Worm (Caenorhabditis elegans) whole organism, L4/young adult: ENCODE measurements around the gene ugt-39.

ENCODE experiments used
- W03F9.2 ChIP-seq: fragments of 150-350 bp; optimal IDR thresholded peaks from 2 replicates; lab custom pipeline; 2014; ENCODE audit warnings: missing biosample characterization, missing genetic modification characterization
- dao-5 ChIP-seq: sonication (generic microtip); optimal IDR thresholded peaks from 2 replicates; lab custom pipeline; 2016; ENCODE audit warnings: missing genotype, missing genetic modification characterization, moderate library complexity, missing compliant biosample characterization
- him-1 ChIP-seq: sonication (generic microtip); optimal IDR thresholded peaks from 2 replicates; lab custom pipeline; 2016; ENCODE audit warnings: missing genotype, missing genetic modification reagents, missing genetic modification characterization, missing compliant biosample characterization

Gene ugt-39

ce11 chrV:7194818-7195217 lies 37.9 kb downstream of the ugt-39 start:
- no peak for TF ChIP-seq him-1
- TF ChIP-seq dao-5 (tag; lab: Kevin White, UChicago) = no peak
- TF ChIP-seq W03F9.2 (tag; lab: Kevin White, UChicago) = no peak

- TF ChIP-seq dao-5 (tag; lab: Kevin White, UChicago) (no peak), W03F9.2 (tag; lab: Kevin White, UChicago) (no peak), him-1 (no peak)
Measured at ce11 chrV:7196037-7196436, 39.1 kb downstream of the ugt-39 start, which contains the start of gene attf-2. Gene attf-2, minus strand, starts transcription at chrV:7196137.

DNA sequence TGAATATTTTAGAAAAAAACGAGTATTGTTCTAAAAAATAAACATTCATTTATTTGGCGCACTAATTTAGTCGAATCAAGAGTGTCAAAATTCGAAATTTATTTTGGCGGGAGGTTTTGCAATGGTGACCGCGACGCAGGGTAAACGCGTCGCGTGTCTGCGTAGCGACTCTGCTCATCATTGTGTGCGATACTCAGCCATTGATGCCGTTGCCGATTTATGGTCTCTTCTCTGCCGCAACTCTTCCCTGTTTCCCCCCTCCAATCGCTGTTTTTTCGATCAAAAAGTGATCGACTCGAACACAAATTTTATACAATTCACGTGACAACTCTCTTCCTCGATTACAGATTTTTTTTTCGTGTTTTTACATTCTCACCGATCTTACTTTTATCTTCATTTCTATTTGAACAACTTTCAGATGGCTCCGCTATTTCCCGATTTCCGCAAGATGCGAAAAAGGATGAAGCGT lies 39.6 kb downstream of the ugt-39 start, which contains the start of gene F09G2.2:
Gene F09G2.2, plus strand, starts transcription at position 419 of the 469 bp plus-strand sequence.
- TF ChIP-seq W03F9.2 (tag; lab: Kevin White, UChicago) = peak; percentile 93
- TF ChIP-seq him-1 = peak; percentile 52
- TF ChIP-seq dao-5 (tag; lab: Kevin White, UChicago) = no peak

DNA sequence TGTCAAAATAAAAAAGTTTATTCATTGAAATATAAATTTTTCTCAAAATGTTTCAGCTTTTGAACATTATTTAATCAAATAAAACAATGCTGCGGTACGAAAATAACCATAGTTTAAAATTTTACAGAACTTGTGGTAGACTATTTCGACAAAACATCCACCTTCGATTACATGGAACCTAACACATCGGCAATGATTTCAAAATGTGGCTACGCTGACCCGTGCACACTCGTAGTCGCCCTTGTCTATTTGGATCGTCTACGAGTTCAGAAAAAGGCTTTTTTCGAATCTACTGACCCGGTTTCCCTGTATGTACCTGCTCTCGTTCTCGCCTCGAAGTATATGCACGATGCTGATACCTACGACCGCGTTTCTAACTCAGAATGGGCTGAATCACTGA lies 40.1 kb downstream of the ugt-39 start:
- no peak for TF ChIP-seq dao-5 (tag; lab: Kevin White, UChicago)
- TF ChIP-seq him-1 = no peak
- TF ChIP-seq W03F9.2 (tag; lab: Kevin White, UChicago) = no peak

DNA sequence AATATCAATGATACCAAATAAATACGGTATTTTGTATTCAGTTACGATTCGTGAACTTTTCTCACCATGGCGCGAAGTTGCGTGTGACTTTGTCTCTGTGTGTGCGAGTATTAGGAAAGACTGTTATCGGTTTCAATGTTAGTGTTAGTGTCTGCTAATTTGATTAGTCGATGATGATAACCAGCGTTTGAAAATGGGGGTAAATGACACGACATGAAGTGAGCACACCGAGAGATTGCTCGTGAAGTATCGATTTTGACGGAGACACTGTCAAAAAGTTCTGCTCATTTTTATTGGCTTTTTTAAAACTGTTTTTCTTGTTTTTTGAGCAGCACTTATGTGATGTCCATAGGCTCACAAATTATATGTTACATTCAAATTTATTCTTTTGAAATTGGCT lies 41.5 kb downstream of the ugt-39 start:
- TF ChIP-seq him-1 (no peak), dao-5 (tag; lab: Kevin White, UChicago) (no peak), W03F9.2 (tag; lab: Kevin White, UChicago) (no peak)

DNA sequence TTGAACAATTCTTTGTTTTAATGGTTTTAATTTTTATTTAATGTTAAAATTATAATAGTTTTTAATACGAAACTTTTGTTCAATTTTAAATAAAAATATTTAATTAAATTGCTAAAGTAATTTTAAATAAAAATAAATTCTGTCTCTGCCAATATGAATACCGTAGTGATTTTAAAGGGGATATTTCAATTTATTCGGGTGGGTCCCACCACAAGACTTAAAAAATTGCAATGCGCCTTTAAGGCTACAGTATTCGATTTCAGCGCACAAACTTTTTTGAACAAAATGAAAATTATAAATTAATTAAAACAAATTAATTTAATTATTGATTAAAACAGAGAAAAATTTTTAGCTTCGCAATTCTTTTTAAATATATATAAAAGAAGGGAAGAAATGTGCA lies 42.1 kb downstream of the ugt-39 start:
- TF ChIP-seq him-1 = no peak
- no peak for TF ChIP-seq W03F9.2 (tag; lab: Kevin White, UChicago)
- TF ChIP-seq dao-5 (tag; lab: Kevin White, UChicago) = no peak

- TF ChIP-seq W03F9.2 (tag; lab: Kevin White, UChicago) = no peak
- TF ChIP-seq him-1 = no peak
- TF ChIP-seq dao-5 (tag; lab: Kevin White, UChicago) = no peak
Measured at ce11 chrV:7199932-7200331, 43.0 kb downstream of the ugt-39 start, which contains the start of gene F09G2.1. Gene F09G2.1, plus strand, starts transcription at chrV:7200232.

ce11 chrV:7201353-7201752 lies 44.4 kb downstream of the ugt-39 start:
- no peak for TF ChIP-seq W03F9.2 (tag; lab: Kevin White, UChicago)
- TF ChIP-seq dao-5 (tag; lab: Kevin White, UChicago) = no peak
- no peak for TF ChIP-seq him-1
